Worm (Caenorhabditis elegans): ENCODE data around the gene F35H10.10.

DNA sequence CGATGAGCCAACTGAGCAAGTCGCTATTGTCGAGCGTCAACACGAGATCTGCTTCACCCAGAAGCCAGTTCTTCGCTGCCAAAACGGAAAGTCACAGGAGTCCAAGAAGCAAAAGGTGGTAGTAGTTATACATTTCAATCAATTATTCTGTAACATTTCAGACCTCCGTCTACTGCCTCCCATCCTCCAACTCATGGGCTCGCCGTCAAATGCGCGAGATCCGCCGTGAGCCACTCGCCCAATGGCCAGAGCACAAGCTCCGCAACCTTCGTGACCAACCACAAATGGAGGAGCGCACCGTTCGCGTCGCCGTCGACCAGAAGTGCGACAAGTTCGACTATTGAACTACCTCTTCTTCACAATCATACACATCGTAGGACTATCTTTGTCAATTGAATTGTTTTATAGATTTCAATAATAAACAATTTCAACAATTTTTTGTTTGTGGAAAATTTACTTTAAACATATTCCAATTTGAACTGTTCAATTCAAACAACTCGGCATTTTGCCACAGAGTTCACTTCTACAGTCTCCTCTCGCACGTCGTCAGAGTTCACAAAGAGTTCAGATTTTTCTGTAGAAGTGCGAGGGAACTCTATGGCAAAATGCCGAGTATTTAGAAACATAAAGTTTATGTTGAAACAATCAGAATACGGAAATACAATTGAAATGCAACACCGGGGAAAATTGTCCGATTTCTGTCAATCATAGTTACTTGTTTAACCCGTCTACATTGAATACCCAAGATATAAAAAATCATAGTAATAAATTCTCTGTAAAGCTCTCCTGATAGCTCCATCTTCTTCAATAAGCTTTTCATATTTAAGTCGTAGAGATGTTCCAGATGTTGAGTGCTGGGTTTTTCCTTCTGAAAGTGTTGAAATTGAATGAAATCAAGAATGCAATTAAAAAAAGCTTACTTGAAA, 46.5 kb downstream of the F35H10.10 start:
- no peak for TF ChIP-seq ama-1 (optimal IDR thresholded peaks at IDR 0.05)
- TF ChIP-seq unc-86 (tag; optimal IDR thresholded peaks at IDR 0.05), result no peak

All from whole organism, late embryonic.